Fruit fly (Drosophila melanogaster) whole organism, embryonic: ENCODE measurements around the gene CG2533.
A peak's percentile ranks its signal among the peaks of the same experiment; 100 is the strongest.

Experiments used
- Abd-B ChIP-seq: fragments of 200-800 bp; sonication (Bioruptor generic); optimal IDR thresholded peaks from 2 replicates; lab custom pipeline; 2018; ENCODE audit warnings: missing biosample characterization, mild to moderate bottlenecking, missing genetic modification characterization, moderate library complexity
- Bgb ChIP-seq: fragments of 200-800 bp; sonication (Bioruptor generic); IDR thresholded peaks from 2 replicates; pipeline ENCODE4 v1.3.6; 2022; ENCODE audit warnings: missing biosample characterization, missing genetic modification characterization; ENCODE audit not compliant: partially characterized antibody
- CG11456 ChIP-seq: fragments of 200-800 bp; sonication (Bioruptor generic); IDR thresholded peaks from 3 replicates; pipeline ENCODE4 v1.3.6; 2022; ENCODE audit warnings: missing biosample characterization, missing genetic modification characterization
- CG13123 ChIP-seq: fragments of 200-800 bp; sonication (Bioruptor generic); optimal IDR thresholded peaks from 2 replicates; lab custom pipeline; 2016; ENCODE audit warnings: missing biosample characterization, missing genetic modification characterization
- CG15514 ChIP-seq: fragments of 200-800 bp; sonication (Bioruptor generic); optimal IDR thresholded peaks from 3 replicates; lab custom pipeline; 2017; ENCODE audit warnings: missing biosample characterization, missing genetic modification characterization, mild to moderate bottlenecking, moderate library complexity, missing genetic modification reagents
- CG17186 ChIP-seq: fragments of 200-800 bp; sonication (Bioruptor generic); optimal IDR thresholded peaks from 3 replicates; lab custom pipeline; 2017; ENCODE audit warnings: missing biosample characterization, missing genetic modification reagents, missing genetic modification characterization
- CG17361 ChIP-seq: fragments of 200-800 bp; sonication (Bioruptor generic); IDR thresholded peaks from 3 replicates; pipeline ENCODE4 v1.3.6; 2022; ENCODE audit warnings: missing biosample characterization, missing genetic modification characterization
- CG17568 ChIP-seq: fragments of 200-800 bp; sonication (Bioruptor generic); optimal IDR thresholded peaks from 2 replicates; lab custom pipeline; 2018; ENCODE audit warnings: missing biosample characterization, mild to moderate bottlenecking, missing genetic modification characterization, moderate library complexity
- CG2116 ChIP-seq: fragments of 200-800 bp; sonication (Bioruptor generic); optimal IDR thresholded peaks from 3 replicates; lab custom pipeline; 2018; ENCODE audit warnings: missing biosample characterization, mild to moderate bottlenecking, missing genetic modification characterization
- CG2129 ChIP-seq: fragments of 200-800 bp; sonication (Bioruptor generic); IDR thresholded peaks from 2 replicates; pipeline ENCODE4 v1.3.6; 2022; ENCODE audit warnings: missing biosample characterization, missing genetic modification characterization; ENCODE audit not compliant: partially characterized antibody
- CG2678 ChIP-seq: fragments of 200-800 bp; sonication (Bioruptor generic); optimal IDR thresholded peaks from 3 replicates; lab custom pipeline; 2019; ENCODE audit warnings: missing biosample characterization, mild to moderate bottlenecking, missing genetic modification characterization, moderate library complexity
- CG3163 ChIP-seq: fragments of 200-800 bp; sonication (Bioruptor generic); optimal IDR thresholded peaks from 3 replicates; lab custom pipeline; 2016; ENCODE audit warnings: missing biosample characterization, missing genetic modification characterization
- CG4424 ChIP-seq: fragments of 200-800 bp; sonication (Bioruptor generic); optimal IDR thresholded peaks from 3 replicates; lab custom pipeline; 2016; ENCODE audit warnings: missing biosample characterization, missing genetic modification characterization
- CG6791 ChIP-seq: fragments of 200-800 bp; sonication (Bioruptor generic); IDR thresholded peaks from 3 replicates; pipeline ENCODE4 v1.3.6; 2022; ENCODE audit warnings: missing biosample characterization, missing genetic modification characterization; ENCODE audit not compliant: partially characterized antibody
- CG7963 ChIP-seq: fragments of 200-800 bp; sonication (Bioruptor generic); IDR thresholded peaks from 3 replicates; pipeline ENCODE4 v1.3.6; 2022; ENCODE audit warnings: missing biosample characterization, missing genetic modification characterization; ENCODE audit not compliant: partially characterized antibody
- CG8281 ChIP-seq: fragments of 200-800 bp; sonication (Bioruptor generic); optimal IDR thresholded peaks from 2 replicates; lab custom pipeline; 2018; ENCODE audit warnings: missing biosample characterization, mild to moderate bottlenecking, missing genetic modification characterization, moderate library complexity
- CG8478 ChIP-seq: fragments of >200 bp; optimal IDR thresholded peaks from 2 replicates; lab custom pipeline; 2018
- Dbx ChIP-seq: fragments of 200-800 bp; sonication (Bioruptor generic); IDR thresholded peaks from 3 replicates; pipeline ENCODE4 v1.3.6; 2022; ENCODE audit warnings: missing biosample characterization, missing genetic modification characterization
- Dll ChIP-seq: fragments of 200-800 bp; sonication (Bioruptor generic); IDR thresholded peaks from 4 replicates; pipeline ENCODE4 v1.3.6; 2022; ENCODE audit warnings: missing biosample characterization, missing genetic modification characterization; ENCODE audit not compliant: partially characterized antibody
- Dp ChIP-seq: fragments of 200-800 bp; sonication (Bioruptor generic); optimal IDR thresholded peaks from 2 replicates; lab custom pipeline; 2018; ENCODE audit warnings: missing biosample characterization, mild to moderate bottlenecking, missing genetic modification characterization, moderate library complexity
- Dref ChIP-seq: fragments of 200-800 bp; sonication (Bioruptor generic); IDR thresholded peaks from 2 replicates; pipeline ENCODE4 v1.3.6; 2022; ENCODE audit warnings: missing biosample characterization, missing genetic modification characterization
- E2f2 ChIP-seq: fragments of 200-800 bp; sonication (Bioruptor generic); IDR thresholded peaks from 2 replicates; pipeline ENCODE4 v1.3.6; 2022; ENCODE audit warnings: missing biosample characterization, missing genetic modification characterization
- Med ChIP-seq: fragments of 200-800 bp; sonication (Bioruptor generic); peaks from one replicate; lab custom pipeline; 2016; ENCODE audit warnings: missing biosample characterization, missing genetic modification characterization, mild to moderate bottlenecking, inconsistent platforms, moderate library complexity
- Meics ChIP-seq: fragments of 200-800 bp; sonication (Bioruptor generic); optimal IDR thresholded peaks from 2 replicates; lab custom pipeline; 2017; ENCODE audit warnings: missing biosample characterization, mild to moderate bottlenecking, missing genetic modification characterization
- Opbp ChIP-seq: fragments of 200-800 bp; sonication (Bioruptor generic); IDR thresholded peaks from 3 replicates; pipeline ENCODE4 v1.3.6; 2022; ENCODE audit warnings: missing biosample characterization, missing genetic modification characterization; ENCODE audit not compliant: partially characterized antibody
- Rfx ChIP-seq: fragments of 200-800 bp; sonication (Bioruptor generic); IDR thresholded peaks from 2 replicates; pipeline ENCODE4 v1.3.6; 2022; ENCODE audit warnings: missing biosample characterization, missing genetic modification characterization
- Sin3A ChIP-seq: fragments of >200 bp; optimal IDR thresholded peaks from 2 replicates; lab custom pipeline; 2018
- Tbp ChIP-seq: fragments of >200 bp; optimal IDR thresholded peaks from 2 replicates; lab custom pipeline; 2018; ENCODE audit warnings: missing biosample characterization, missing genetic modification characterization
- amos ChIP-seq: fragments of 200-800 bp; sonication (Bioruptor generic); IDR thresholded peaks from 2 replicates; pipeline ENCODE4 v1.3.6; 2022; ENCODE audit warnings: missing biosample characterization, missing genetic modification characterization; ENCODE audit not compliant: partially characterized antibody
- ara ChIP-seq: fragments of 200-800 bp; sonication (Bioruptor generic); IDR thresholded peaks from 2 replicates; pipeline ENCODE4 v1.3.6; 2022; ENCODE audit warnings: missing biosample characterization, missing genetic modification characterization
- ase ChIP-seq: fragments of 200-800 bp; sonication (Bioruptor generic); IDR thresholded peaks from 3 replicates; pipeline ENCODE4 v1.3.6; 2022; ENCODE audit warnings: missing biosample characterization, missing genetic modification characterization
- bbx ChIP-seq: fragments of 200-800 bp; sonication (Bioruptor generic); IDR thresholded peaks from 2 replicates; pipeline ENCODE4 v1.3.6; 2022; ENCODE audit warnings: missing biosample characterization, missing genetic modification characterization; ENCODE audit not compliant: partially characterized antibody
- bowl ChIP-seq: fragments of 200-800 bp; sonication (Bioruptor generic); IDR thresholded peaks from 2 replicates; pipeline ENCODE4 v1.3.6; 2022; ENCODE audit warnings: missing biosample characterization, missing genetic modification characterization
- bsh ChIP-seq, 2 experiments: fragments of 200-800 bp; sonication (Bioruptor generic); optimal IDR thresholded peaks; 2 replicates each; lab custom pipeline; 2017 to 2018; ENCODE audit warnings: mild to moderate bottlenecking in 2 of 2, missing biosample characterization in 2 of 2, missing genetic modification characterization in 2 of 2, moderate library complexity in 1 of 2
- danr ChIP-seq: fragments of 200-800 bp; sonication (Bioruptor generic); IDR thresholded peaks from 2 replicates; pipeline ENCODE4 v1.3.6; 2022; ENCODE audit warnings: missing biosample characterization, missing genetic modification characterization
- ewg ChIP-seq: fragments of 200-800 bp; sonication (Bioruptor generic); optimal IDR thresholded peaks from 3 replicates; lab custom pipeline; 2017; ENCODE audit warnings: mild to moderate bottlenecking, missing biosample characterization, missing genetic modification reagents, missing genetic modification characterization
- gro ChIP-seq: fragments of 200-800 bp; sonication (Bioruptor generic); optimal IDR thresholded peaks from 2 replicates; lab custom pipeline; 2016; ENCODE audit warnings: missing biosample characterization, missing genetic modification characterization
- gsb-n ChIP-seq: fragments of 200-800 bp; sonication (Bioruptor generic); optimal IDR thresholded peaks from 3 replicates; lab custom pipeline; 2018; ENCODE audit warnings: missing biosample characterization, mild to moderate bottlenecking, missing genetic modification characterization
- hbn ChIP-seq: fragments of 200-800 bp; sonication (Bioruptor generic); IDR thresholded peaks from 2 replicates; pipeline ENCODE4 v1.3.6; 2022; ENCODE audit warnings: missing biosample characterization, missing genetic modification characterization; ENCODE audit not compliant: partially characterized antibody
- lilli ChIP-seq: fragments of 200-800 bp; sonication (Bioruptor generic); optimal IDR thresholded peaks from 3 replicates; lab custom pipeline; 2016; ENCODE audit warnings: missing biosample characterization, missing genetic modification characterization
- nmo ChIP-seq: fragments of 200-800 bp; sonication (Bioruptor generic); optimal IDR thresholded peaks from 2 replicates; lab custom pipeline; 2018; ENCODE audit warnings: missing biosample characterization, mild to moderate bottlenecking, missing genetic modification characterization, moderate library complexity
- onecut ChIP-seq: fragments of 200-800 bp; sonication (Bioruptor generic); IDR thresholded peaks from 2 replicates; pipeline ENCODE4 v1.3.6; 2022; ENCODE audit warnings: missing biosample characterization, missing genetic modification characterization
- psq ChIP-seq: fragments of 200-800 bp; sonication (Bioruptor generic); optimal IDR thresholded peaks from 2 replicates; lab custom pipeline; 2017; ENCODE audit warnings: missing biosample characterization, missing genetic modification characterization
- shn ChIP-seq: fragments of 200-800 bp; sonication (Bioruptor generic); optimal IDR thresholded peaks from 3 replicates; lab custom pipeline; 2016; ENCODE audit warnings: missing biosample characterization, missing genetic modification characterization
- sr ChIP-seq: fragments of 200-800 bp; sonication (Bioruptor generic); IDR thresholded peaks from 3 replicates; pipeline ENCODE4 v1.3.6; 2022; ENCODE audit warnings: missing biosample characterization, missing genetic modification characterization
- zen2 ChIP-seq: fragments of 200-800 bp; sonication (Bioruptor generic); IDR thresholded peaks from 3 replicates; pipeline ENCODE4 v1.3.6; 2022; ENCODE audit warnings: missing biosample characterization, missing genetic modification characterization; ENCODE audit not compliant: partially characterized antibody

Gene CG2533

DNA sequence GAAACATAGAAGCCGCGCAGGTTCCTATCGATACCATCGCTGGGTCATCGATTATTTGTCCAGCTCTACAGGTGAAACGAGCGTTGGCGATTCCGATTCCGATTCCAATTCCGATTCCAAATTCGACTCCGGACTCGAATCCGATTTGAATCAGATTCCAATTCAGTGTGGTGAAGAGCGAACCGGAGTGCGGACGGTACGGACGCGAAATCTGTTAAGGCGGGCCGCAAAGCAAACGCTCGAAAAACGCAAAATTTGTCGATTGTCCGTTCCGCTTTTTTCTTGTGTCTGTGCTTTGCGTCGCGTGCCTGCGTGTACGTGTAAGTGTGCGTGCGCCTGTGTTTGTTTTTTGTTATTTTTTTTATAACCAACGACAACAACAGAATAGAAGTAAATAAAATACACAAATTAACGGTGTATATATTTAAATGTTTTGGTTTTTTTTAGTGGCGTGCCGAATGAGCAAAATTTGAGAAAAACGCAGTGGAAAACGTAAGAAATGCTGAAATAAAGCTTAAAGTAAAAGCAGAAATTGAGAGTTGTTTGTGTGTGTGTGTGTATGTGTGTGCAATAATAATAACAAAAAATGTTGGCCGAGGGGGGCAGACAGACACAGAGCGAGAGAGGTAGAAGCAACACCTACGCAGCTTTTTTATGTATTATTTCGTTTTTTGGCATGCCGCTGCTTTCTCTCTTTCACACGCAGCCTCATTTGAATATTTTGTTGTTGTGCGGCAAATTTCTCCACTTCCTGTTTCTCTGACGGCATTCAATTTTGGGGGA is 18.1 kb upstream of the CG2533 start, which contains the start of gene Ptp10D (continued):
- TF ChIP-seq bsh (GFP tag; optimal IDR thresholded peaks at IDR 0.05; lab: Kevin White, UChicago) (no peak), CG15514 (peak; percentile 99), Dbx (GFP tag; lab: Robert Waterston, UW) (peak; percentile 44; the same call in 1 of the 3 replicates), lilli (GFP tag; lab: Kevin White, UChicago) (no peak), CG3163 (GFP tag; lab: Kevin White, UChicago) (peak; percentile 5), sr (GFP tag; lab: Robert Waterston, UW) (peak; percentile 82), shn (GFP tag; lab: Kevin White, UChicago) (no peak), CG11456 (GFP tag; lab: Robert Waterston, UW) (0 out of 3 replicates have a peak, but pooled peaks have one; percentile 26), ara (no peak), bowl (GFP tag; lab: Robert Waterston, UW) (no peak), ase (GFP tag; lab: Robert Waterston, UW) (no peak), Rfx (GFP tag; lab: Robert Waterston, UW) (peak; percentile 24; the same call in 1 of the 2 replicates), danr (GFP tag; lab: Robert Waterston, UW) (no peak), CG17568 (GFP tag; lab: Kevin White, UChicago) (no peak), onecut (GFP tag; lab: Robert Waterston, UW) (peak; percentile 58), Med (GFP tag; lab: Kevin White, UChicago) (peak; percentile 91), Meics (GFP tag; lab: Kevin White, UChicago) (no peak), gro (GFP tag; lab: Kevin White, UChicago) (peak; percentile 63)

DNA sequence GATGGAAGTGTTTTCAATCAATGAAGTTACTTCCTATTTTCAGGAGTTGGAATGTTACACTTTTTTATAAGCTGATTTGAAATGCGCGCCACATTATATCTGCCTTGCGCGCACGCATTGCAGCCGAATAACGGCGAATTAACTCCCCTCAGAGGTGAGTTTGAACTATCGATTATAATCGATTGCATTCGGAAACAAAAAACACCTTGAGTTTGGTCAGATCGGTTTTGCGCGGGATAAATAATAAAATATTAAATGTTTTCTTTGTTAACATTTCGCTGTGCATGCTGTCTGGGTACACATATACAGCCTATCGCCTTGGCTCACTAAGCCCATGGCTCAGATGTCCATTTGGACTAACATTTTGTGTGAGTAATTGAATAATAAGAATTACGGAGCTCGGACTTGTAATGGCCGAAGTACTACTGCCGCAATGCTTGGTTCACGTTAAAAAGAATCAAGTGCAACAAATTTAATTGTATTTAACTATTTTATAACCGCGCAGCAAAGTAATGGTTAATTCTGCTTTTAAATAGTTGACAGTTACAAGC is 17.4 kb upstream of the CG2533 start:
- TF ChIP-seq ewg (GFP tag; lab: Kevin White, UChicago) (peak; percentile 64), Dp (peak; percentile 82), Bgb (GFP tag; lab: Robert Waterston, UW) (peak; percentile 4), Tbp (GFP tag; lab: Kevin White, UChicago) (no peak), CG2116 (GFP tag; lab: Kevin White, UChicago) (peak; percentile 90), amos (GFP tag; lab: Robert Waterston, UW) (peak; percentile 38; the same call in 1 of the 2 replicates), CG17186 (GFP tag; lab: Kevin White, UChicago) (peak; percentile 10), hbn (GFP tag; lab: Robert Waterston, UW) (peak; percentile 39; the same call in 1 of the 2 replicates), Abd-B (GFP tag; lab: Kevin White, UChicago) (no peak), CG8281 (tag; lab: Kevin White, UChicago) (no peak), gsb-n (tag; lab: Kevin White, UChicago) (no peak), Med (GFP tag; lab: Kevin White, UChicago) (no peak), nmo (peak; percentile 3), Meics (GFP tag; lab: Kevin White, UChicago) (no peak), Opbp (GFP tag; lab: Robert Waterston, UW) (peak; percentile 26; the same call in 2 of the 3 replicates), CG17361 (no peak), CG2678 (tag; lab: Kevin White, UChicago) (no peak), Sin3A (lab: Kevin White, UChicago) (peak; percentile 80), bbx (GFP tag; lab: Robert Waterston, UW) (peak; percentile 27), zen2 (peak; percentile 4), CG2129 (GFP tag; lab: Robert Waterston, UW) (peak; percentile 36), Dll (peak; percentile 73; the same call in 3 of the 4 replicates), CG7963 (GFP tag; lab: Robert Waterston, UW) (0 out of 3 replicates have a peak, but pooled peaks have one; percentile 9), CG13123 (no peak), CG8478 (lab: Kevin White, UChicago) (no peak), CG4424 (GFP tag; lab: Kevin White, UChicago) (no peak), psq (GFP tag; lab: Kevin White, UChicago) (no peak), Dref (GFP tag; lab: Robert Waterston, UW) (peak; percentile 66), CG6791 (GFP tag; lab: Robert Waterston, UW) (peak; percentile 5; the same call in 2 of the 3 replicates), E2f2 (GFP tag; lab: Robert Waterston, UW) (peak; percentile 85)
- TF ChIP-seq, all 482 proteins: peak for 18
